Worm (Caenorhabditis elegans) whole organism, late embryonic: ENCODE results near the gene ZK892.6.

Experiments
- ceh-31 ChIP-seq: sonication (generic microtip); optimal IDR thresholded peaks from 2 replicates; lab custom pipeline; 2016; ENCODE audit warnings: missing genetic modification characterization, missing compliant biosample characterization
- ceh-34 ChIP-seq: sonication (generic microtip); optimal IDR thresholded peaks from 2 replicates; lab custom pipeline; 2016; ENCODE audit warnings: mild to moderate bottlenecking, missing genetic modification characterization, missing compliant biosample characterization
- nfya-1 ChIP-seq: sonication (generic microtip); optimal IDR thresholded peaks from 2 replicates; lab custom pipeline; 2017; ENCODE audit warnings: missing genetic modification characterization, mild to moderate bottlenecking, missing compliant biosample characterization, antibody characterized with exemption, moderate library complexity
- sdc-2 ChIP-seq: sonication (generic microtip); optimal IDR thresholded peaks from 2 replicates; lab custom pipeline; 2016; ENCODE audit warnings: missing genotype, missing genetic modification characterization, missing compliant biosample characterization

DNA sequence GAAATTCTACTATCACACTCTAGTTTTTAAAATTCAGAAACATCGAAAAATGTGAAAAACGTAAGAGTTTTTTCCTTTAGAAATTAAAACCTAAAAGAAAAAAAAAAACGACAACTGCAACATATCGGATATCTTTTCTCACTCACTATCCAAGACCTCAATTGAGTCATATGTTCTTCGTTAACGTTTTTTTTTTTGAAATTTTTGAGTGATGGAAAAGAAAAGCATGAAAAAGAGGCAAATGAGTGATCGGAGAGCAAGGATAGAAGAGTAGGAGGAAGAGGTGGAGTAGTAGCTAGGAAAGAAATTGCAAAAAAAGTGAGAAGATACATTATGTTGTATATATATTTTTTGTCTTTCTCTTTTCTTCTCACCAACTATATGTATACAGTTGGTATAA, 9.6 kb upstream of the ZK892.6 start:
- TF ChIP-seq sdc-2 (tag; lab: Kevin White, UChicago) (no peak), ceh-34 (tag; lab: Kevin White, UChicago) (no peak), ceh-31 (no peak), nfya-1 (tag; lab: Kevin White, UChicago) (no peak)
